Worm (Caenorhabditis elegans): Measurements from ENCODE around the gene F15H10.8.

Gene F15H10.8

ce11 chrV:10361830-10362397 lies 40.8 kb downstream of the F15H10.8 start, which contains the start of gene cash-1:
cash-1 (plus strand) TSS chrV:10362261.
- TF ChIP-seq unc-62 (GFP tag; optimal IDR thresholded peaks at IDR 0.05), result no peak

- no peak for TF ChIP-seq unc-62 (GFP tag; optimal IDR thresholded peaks at IDR 0.05)
Observed at ce11 chrV:10360186-10360585, 42.5 kb downstream of the F15H10.8 start.

ce11 chrV:10358238-10358637 lies 44.5 kb downstream of the F15H10.8 start, which contains the start of gene ttll-15:
ttll-15 (plus strand) TSS chrV:10358538.
- no peak for TF ChIP-seq unc-62 (GFP tag; optimal IDR thresholded peaks at IDR 0.05)

- no peak for TF ChIP-seq unc-62 (GFP tag; optimal IDR thresholded peaks at IDR 0.05)
Observed at ce11 chrV:10357467-10357953, 45.2 kb downstream of the F15H10.8 start, which contains the start of gene ceeh-2. ceeh-2 (minus strand) TSS chrV:10357903.

ce11 chrV:10355773-10356335 lies 46.9 kb downstream of the F15H10.8 start, which contains the start of gene sluh-7:
sluh-7 (minus strand) TSS chrV:10355823.
- no peak for TF ChIP-seq unc-62 (GFP tag; optimal IDR thresholded peaks at IDR 0.05)

ce11 chrV:10352928-10353427 lies 49.7 kb downstream of the F15H10.8 start, which contains the start of gene nol-56:
nol-56 (minus strand) TSS chrV:10352978.
- no peak for TF ChIP-seq unc-62 (GFP tag; optimal IDR thresholded peaks at IDR 0.05)

Data from whole organism, dauer.